Worm (Caenorhabditis elegans) whole organism, L4 larva: ENCODE measurements around the gene obr-1.

Experiments used
- F44E2.7 ChIP-seq: fragments of 200-800 bp; sonication (Bioruptor generic); IDR thresholded peaks from 2 replicates; pipeline ENCODE4 v2.1.2; 2022; ENCODE audit warnings: missing genetic modification characterization, missing compliant biosample characterization
- lin-13 ChIP-seq: fragments of 150-350 bp; optimal IDR thresholded peaks from 2 replicates; lab custom pipeline; 2014; ENCODE audit warnings: missing biosample characterization, missing genetic modification reagents, missing genetic modification characterization

ce11 chrIII:11238790-11239189, 31.9 kb downstream of the obr-1 start:
- TF ChIP-seq F44E2.7 (no peak), lin-13 (GFP tag; lab: Kevin White, UChicago) (no peak)
